Fruit fly (Drosophila melanogaster) whole organism, embryonic: Measurements from ENCODE around the gene CG17359.
A peak's percentile ranks its signal among the peaks of the same experiment; 100 is the strongest.

Source experiments
- CG10543 ChIP-seq: fragments of 200-800 bp; sonication (Bioruptor generic); optimal IDR thresholded peaks from 3 replicates; lab custom pipeline; 2017; ENCODE audit warnings: missing biosample characterization, mild to moderate bottlenecking, missing genetic modification characterization, moderate library complexity
- CG10654 ChIP-seq: fragments of 200-800 bp; sonication (Bioruptor generic); optimal IDR thresholded peaks from 2 replicates; lab custom pipeline; 2016; ENCODE audit warnings: missing biosample characterization, missing genetic modification characterization
- CG11504 ChIP-seq: fragments of 200-800 bp; sonication (Bioruptor generic); optimal IDR thresholded peaks from 3 replicates; lab custom pipeline; 2019; ENCODE audit warnings: missing biosample characterization, mild to moderate bottlenecking, missing genetic modification characterization, moderate library complexity
- CG1529 ChIP-seq: fragments of 200-800 bp; sonication (Bioruptor generic); optimal IDR thresholded peaks from 3 replicates; lab custom pipeline; 2018; ENCODE audit warnings: missing biosample characterization, missing genetic modification characterization
- CG15479 ChIP-seq: fragments of 200-800 bp; sonication (Bioruptor generic); optimal IDR thresholded peaks from 3 replicates; lab custom pipeline; 2019; ENCODE audit warnings: missing biosample characterization, mild to moderate bottlenecking, missing genetic modification characterization, moderate library complexity
- CG17829 ChIP-seq: fragments of 200-800 bp; optimal IDR thresholded peaks from 2 replicates; lab custom pipeline; 2019; ENCODE audit warnings: missing biosample characterization, mild to moderate bottlenecking, missing genetic modification characterization, moderate library complexity
- CG1832 ChIP-seq: fragments of 200-800 bp; sonication (Bioruptor generic); optimal IDR thresholded peaks from 2 replicates; lab custom pipeline; 2017; ENCODE audit warnings: missing biosample characterization, mild to moderate bottlenecking, missing genetic modification characterization, inconsistent platforms
- CG2116 ChIP-seq: fragments of 200-800 bp; sonication (Bioruptor generic); optimal IDR thresholded peaks from 3 replicates; lab custom pipeline; 2018; ENCODE audit warnings: missing biosample characterization, mild to moderate bottlenecking, missing genetic modification characterization
- CG2712 ChIP-seq: fragments of 200-800 bp; optimal IDR thresholded peaks from 3 replicates; lab custom pipeline; 2019; ENCODE audit warnings: missing biosample characterization, mild to moderate bottlenecking, missing genetic modification characterization, moderate library complexity
- CG33557 ChIP-seq: fragments of 200-800 bp; sonication (Bioruptor generic); optimal IDR thresholded peaks from 2 replicates; lab custom pipeline; 2019; ENCODE audit warnings: missing biosample characterization, mild to moderate bottlenecking, missing genetic modification characterization, moderate library complexity
- CG3838 ChIP-seq: fragments of 200-800 bp; sonication (Bioruptor generic); optimal IDR thresholded peaks from 3 replicates; lab custom pipeline; 2016; ENCODE audit warnings: missing biosample characterization, missing genetic modification characterization
- CG4360 ChIP-seq: fragments of 200-800 bp; sonication (Bioruptor generic); IDR thresholded peaks from 2 replicates; pipeline ENCODE4 v1.3.6; 2022; ENCODE audit warnings: missing biosample characterization, missing genetic modification characterization
- CG4707 ChIP-seq: fragments of 200-800 bp; sonication (Bioruptor generic); optimal IDR thresholded peaks from 2 replicates; lab custom pipeline; 2018; ENCODE audit warnings: missing biosample characterization, mild to moderate bottlenecking, missing genetic modification characterization, moderate library complexity
- CG5245 ChIP-seq: fragments of 200-800 bp; sonication (Bioruptor generic); optimal IDR thresholded peaks from 3 replicates; lab custom pipeline; 2016; ENCODE audit warnings: missing biosample characterization, missing genetic modification characterization
- CG9437 ChIP-seq: fragments of 200-800 bp; sonication (Bioruptor generic); optimal IDR thresholded peaks from 2 replicates; lab custom pipeline; 2018; ENCODE audit warnings: missing biosample characterization, mild to moderate bottlenecking, missing genetic modification characterization
- CG9817 ChIP-seq: fragments of 200-800 bp; sonication (Bioruptor generic); optimal IDR thresholded peaks from 2 replicates; lab custom pipeline; 2018; ENCODE audit warnings: missing biosample characterization, mild to moderate bottlenecking, missing genetic modification characterization, moderate library complexity
- Dek ChIP-seq: fragments of 200-800 bp; sonication (Bioruptor generic); optimal IDR thresholded peaks from 3 replicates; lab custom pipeline; 2019; ENCODE audit warnings: missing biosample characterization, mild to moderate bottlenecking, missing genetic modification characterization, moderate library complexity
- Doc3 ChIP-seq: fragments of 200-800 bp; sonication (Bioruptor generic); IDR thresholded peaks from 3 replicates; pipeline ENCODE4 v1.3.6; 2022; ENCODE audit warnings: missing biosample characterization, missing genetic modification characterization; ENCODE audit not compliant: partially characterized antibody
- Dp ChIP-seq: fragments of 200-800 bp; sonication (Bioruptor generic); optimal IDR thresholded peaks from 2 replicates; lab custom pipeline; 2018; ENCODE audit warnings: missing biosample characterization, mild to moderate bottlenecking, missing genetic modification characterization, moderate library complexity
- E2f2 ChIP-seq: fragments of 200-800 bp; sonication (Bioruptor generic); IDR thresholded peaks from 2 replicates; pipeline ENCODE4 v1.3.6; 2022; ENCODE audit warnings: missing biosample characterization, missing genetic modification characterization
- HmgD ChIP-seq: fragments of 200-800 bp; sonication (Bioruptor generic); optimal IDR thresholded peaks from 3 replicates; lab custom pipeline; 2016; ENCODE audit warnings: missing biosample characterization, missing genetic modification characterization
- Hmx ChIP-seq: fragments of 200-800 bp; sonication (Bioruptor generic); optimal IDR thresholded peaks from 2 replicates; lab custom pipeline; 2016; ENCODE audit warnings: missing biosample characterization, missing genetic modification characterization
- Hr3 ChIP-seq: fragments of 200-800 bp; sonication (Bioruptor generic); optimal IDR thresholded peaks from 3 replicates; lab custom pipeline; 2016; ENCODE audit warnings: missing biosample characterization, missing genetic modification characterization
- Nf-YB ChIP-seq: fragments of 200-800 bp; sonication (Bioruptor generic); optimal IDR thresholded peaks from 3 replicates; lab custom pipeline; 2019; ENCODE audit warnings: missing biosample characterization, mild to moderate bottlenecking, missing genetic modification characterization, moderate library complexity
- Scr ChIP-seq: fragments of 200-800 bp; sonication (Bioruptor generic); IDR thresholded peaks from 2 replicates; pipeline ENCODE4 v1.3.6; 2022; ENCODE audit warnings: missing biosample characterization, missing genetic modification characterization; ENCODE audit not compliant: partially characterized antibody
- TFAM ChIP-seq: fragments of 200-800 bp; sonication (Bioruptor generic); optimal IDR thresholded peaks from 2 replicates; lab custom pipeline; 2017; ENCODE audit warnings: missing biosample characterization, missing genetic modification characterization, inconsistent platforms
- Tbp ChIP-seq: fragments of >200 bp; optimal IDR thresholded peaks from 2 replicates; lab custom pipeline; 2018; ENCODE audit warnings: missing biosample characterization, missing genetic modification characterization
- YL-1 ChIP-seq: fragments of 200-800 bp; sonication (Bioruptor generic); optimal IDR thresholded peaks from 3 replicates; lab custom pipeline; 2017; ENCODE audit warnings: missing biosample characterization, mild to moderate bottlenecking, missing genetic modification characterization
- ap ChIP-seq: fragments of 200-800 bp; sonication (Bioruptor generic); IDR thresholded peaks from 2 replicates; pipeline ENCODE4 v1.3.6; 2022; ENCODE audit warnings: missing biosample characterization, missing genetic modification characterization
- bigmax ChIP-seq: fragments of 200-800 bp; sonication (Bioruptor generic); optimal IDR thresholded peaks from 2 replicates; lab custom pipeline; 2018; ENCODE audit warnings: missing biosample characterization, mild to moderate bottlenecking, missing genetic modification characterization
- bowl ChIP-seq: fragments of 200-800 bp; sonication (Bioruptor generic); IDR thresholded peaks from 2 replicates; pipeline ENCODE4 v1.3.6; 2022; ENCODE audit warnings: missing biosample characterization, missing genetic modification characterization
- br ChIP-seq: fragments of >200 bp; optimal IDR thresholded peaks from 2 replicates; lab custom pipeline; 2017
- chinmo ChIP-seq: fragments of 200-800 bp; sonication (Bioruptor generic); IDR thresholded peaks from 4 replicates; pipeline ENCODE4 v1.3.6; 2022; ENCODE audit warnings: missing biosample characterization, missing genetic modification characterization; ENCODE audit not compliant: partially characterized antibody
- danr ChIP-seq: fragments of 200-800 bp; sonication (Bioruptor generic); IDR thresholded peaks from 2 replicates; pipeline ENCODE4 v1.3.6; 2022; ENCODE audit warnings: missing biosample characterization, missing genetic modification characterization
- dm ChIP-seq: fragments of 200-800 bp; sonication (Bioruptor generic); optimal IDR thresholded peaks from 3 replicates; lab custom pipeline; 2016; ENCODE audit warnings: missing biosample characterization, missing genetic modification characterization
- ems ChIP-seq: fragments of 200-800 bp; sonication (Bioruptor generic); optimal IDR thresholded peaks from 3 replicates; lab custom pipeline; 2016; ENCODE audit warnings: missing biosample characterization, missing genetic modification characterization
- eve ChIP-seq, 2 experiments: fragments of >200 bp; optimal IDR thresholded peaks; 2 replicates each; lab custom pipeline; 2017; ENCODE audit warnings: missing biosample characterization in 2 of 2, missing genetic modification characterization in 2 of 2
- fd3F ChIP-seq: fragments of 200-800 bp; sonication (Bioruptor generic); optimal IDR thresholded peaks from 2 replicates; lab custom pipeline; 2018; ENCODE audit warnings: missing biosample characterization, mild to moderate bottlenecking, missing genetic modification characterization, moderate library complexity
- ham ChIP-seq: fragments of 200-800 bp; sonication (Bioruptor generic); IDR thresholded peaks from 2 replicates; pipeline ENCODE4 v1.3.6; 2022; ENCODE audit warnings: missing biosample characterization, missing genetic modification characterization
- her ChIP-seq: fragments of 200-800 bp; sonication (Bioruptor generic); optimal IDR thresholded peaks from 2 replicates; lab custom pipeline; 2016; ENCODE audit warnings: missing biosample characterization, missing genetic modification characterization
- hth ChIP-seq: fragments of >200 bp; optimal IDR thresholded peaks from 2 replicates; lab custom pipeline; 2017; ENCODE audit warnings: inconsistent platforms
- kah ChIP-seq: fragments of 200-800 bp; sonication (Bioruptor generic); optimal IDR thresholded peaks from 2 replicates; lab custom pipeline; 2018; ENCODE audit warnings: missing biosample characterization, mild to moderate bottlenecking, missing genetic modification characterization
- kay ChIP-seq: fragments of 200-800 bp; sonication (Bioruptor generic); optimal IDR thresholded peaks from 2 replicates; lab custom pipeline; 2016; ENCODE audit warnings: missing biosample characterization, missing genetic modification characterization
- ken ChIP-seq: fragments of 200-800 bp; sonication (Bioruptor generic); IDR thresholded peaks from 3 replicates; pipeline ENCODE4 v1.3.6; 2022; ENCODE audit warnings: missing biosample characterization, missing genetic modification characterization
- pros ChIP-seq: fragments of 200-800 bp; sonication (Bioruptor generic); optimal IDR thresholded peaks from 3 replicates; lab custom pipeline; 2019; ENCODE audit warnings: missing biosample characterization, mild to moderate bottlenecking, missing genetic modification characterization, moderate library complexity
- sens ChIP-seq: fragments of 200-800 bp; sonication (Bioruptor generic); peaks from one replicate; lab custom pipeline; 2016; ENCODE audit warnings: missing biosample characterization, missing genetic modification characterization
- slbo ChIP-seq: fragments of 200-800 bp; sonication (Bioruptor generic); IDR thresholded peaks from 2 replicates; pipeline ENCODE4 v1.3.6; 2022; ENCODE audit warnings: missing biosample characterization, missing genetic modification characterization
- so ChIP-seq: fragments of 200-800 bp; sonication (Bioruptor generic); IDR thresholded peaks from 3 replicates; pipeline ENCODE4 v1.3.6; 2022; ENCODE audit warnings: missing biosample characterization, missing genetic modification characterization
- sob ChIP-seq: fragments of 200-800 bp; sonication (Bioruptor generic); IDR thresholded peaks from 2 replicates; pipeline ENCODE4 v1.3.6; 2022; ENCODE audit warnings: missing biosample characterization, missing genetic modification characterization
- tap ChIP-seq: fragments of 200-800 bp; optimal IDR thresholded peaks from 3 replicates; lab custom pipeline; 2019; ENCODE audit warnings: missing biosample characterization, mild to moderate bottlenecking, missing genetic modification characterization, moderate library complexity
- vnd ChIP-seq: fragments of 200-800 bp; sonication (Bioruptor generic); IDR thresholded peaks from 3 replicates; pipeline ENCODE4 v1.3.6; 2022; ENCODE audit warnings: missing biosample characterization, missing genetic modification characterization; ENCODE audit not compliant: partially characterized antibody
- wek ChIP-seq: fragments of 200-800 bp; sonication (Bioruptor generic); optimal IDR thresholded peaks from 3 replicates; lab custom pipeline; 2018; ENCODE audit warnings: missing biosample characterization, mild to moderate bottlenecking, missing genetic modification characterization, moderate library complexity
- yki ChIP-seq: fragments of >200 bp; optimal IDR thresholded peaks from 3 replicates; lab custom pipeline; 2018

Gene CG17359

dm6 chr3L:14004041-14004407 lies 5.0 kb upstream of the CG17359 start (continued):
- TF ChIP-seq ap (GFP tag; lab: Robert Waterston, UW) (no peak), chinmo (GFP tag; lab: Robert Waterston, UW) (peak; percentile 89; the same call in 3 of the 4 replicates), slbo (GFP tag; lab: Robert Waterston, UW) (peak; percentile 21; the same call in 1 of the 2 replicates), kah (GFP tag; lab: Kevin White, UChicago) (peak; percentile 50), CG9437 (GFP tag; lab: Kevin White, UChicago) (no peak), eve (GFP tag; optimal IDR thresholded peaks at IDR 0.05; lab: Kevin White, UChicago) (no peak), hth (no peak), her (GFP tag; lab: Kevin White, UChicago) (no peak), Tbp (no peak), vnd (GFP tag; lab: Robert Waterston, UW) (no peak), Hr3 (GFP tag; lab: Kevin White, UChicago) (no peak), YL-1 (peak; percentile 92), CG15479 (peak; percentile 63), bowl (no peak), CG9817 (tag; lab: Kevin White, UChicago) (no peak), CG10543 (GFP tag; lab: Kevin White, UChicago) (peak; percentile 66), CG1529 (GFP tag; lab: Kevin White, UChicago) (no peak), wek (GFP tag; lab: Kevin White, UChicago) (peak; percentile 11), CG4707 (GFP tag; lab: Kevin White, UChicago) (no peak), CG2116 (GFP tag; lab: Kevin White, UChicago) (peak; percentile 17), Scr (GFP tag; lab: Robert Waterston, UW) (no peak), Nf-YB (GFP tag; lab: Kevin White, UChicago) (peak; percentile 12), bigmax (GFP tag; lab: Kevin White, UChicago) (no peak), CG17829 (tag; lab: Kevin White, UChicago) (peak; percentile 9), E2f2 (GFP tag; lab: Robert Waterston, UW) (0 out of 2 replicates have a peak, but pooled peaks have one; percentile 17), CG11504 (tag; lab: Kevin White, UChicago) (no peak), ems (GFP tag; lab: Kevin White, UChicago) (no peak), sens (GFP tag; lab: Kevin White, UChicago) (peak; percentile 25), ham (GFP tag; lab: Robert Waterston, UW) (no peak), Dp (GFP tag; lab: Kevin White, UChicago) (no peak), sob (GFP tag; lab: Robert Waterston, UW) (0 out of 2 replicates have a peak, but pooled peaks have one; percentile 33), fd3F (GFP tag; lab: Kevin White, UChicago) (no peak), br (lab: Kevin White, UChicago) (no peak), so (GFP tag; lab: Robert Waterston, UW) (no peak), TFAM (GFP tag; lab: Kevin White, UChicago) (no peak), CG33557 (GFP tag; lab: Kevin White, UChicago) (peak; percentile 37), HmgD (GFP tag; lab: Kevin White, UChicago) (no peak), danr (GFP tag; lab: Robert Waterston, UW) (no peak), kay (no peak), Doc3 (no peak), tap (tag; lab: Kevin White, UChicago) (no peak), CG5245 (GFP tag; lab: Kevin White, UChicago) (no peak), dm (GFP tag; lab: Kevin White, UChicago) (peak; percentile 41), yki (lab: Kevin White, UChicago) (no peak), CG2712 (tag; lab: Kevin White, UChicago) (no peak), CG4360 (GFP tag; lab: Robert Waterston, UW) (0 out of 2 replicates have a peak, but pooled peaks have one; percentile 58), Hmx (GFP tag; lab: Kevin White, UChicago) (no peak), CG1832 (GFP tag; lab: Kevin White, UChicago) (peak; percentile 86), Dek (tag; lab: Kevin White, UChicago) (no peak), pros (GFP tag; lab: Kevin White, UChicago) (no peak), ken (GFP tag; lab: Robert Waterston, UW) (no peak), CG10654 (GFP tag; lab: Kevin White, UChicago) (no peak), CG3838 (no peak)
